Fruit fly (Drosophila melanogaster) whole organism, embryonic: ENCODE measurements around the gene CG17118.

Experiments
- CG10147 ChIP-seq: fragments of 200-800 bp; sonication (Bioruptor generic); optimal IDR thresholded peaks from 2 replicates; lab custom pipeline; 2019; ENCODE audit warnings: missing biosample characterization, mild to moderate bottlenecking, missing genetic modification characterization, moderate library complexity
- CG10274 ChIP-seq: fragments of 200-800 bp; sonication (Bioruptor generic); optimal IDR thresholded peaks from 3 replicates; lab custom pipeline; 2017; ENCODE audit warnings: missing biosample characterization, mild to moderate bottlenecking, missing genetic modification characterization
- CG11093 ChIP-seq: fragments of 200-800 bp; sonication (Bioruptor generic); IDR thresholded peaks from 3 replicates; pipeline ENCODE4 v1.3.6; 2022; ENCODE audit warnings: missing biosample characterization, missing genetic modification characterization
- CG13123 ChIP-seq: fragments of 200-800 bp; sonication (Bioruptor generic); optimal IDR thresholded peaks from 2 replicates; lab custom pipeline; 2016; ENCODE audit warnings: missing biosample characterization, missing genetic modification characterization
- CG13296 ChIP-seq: fragments of 200-800 bp; sonication (Bioruptor generic); optimal IDR thresholded peaks from 3 replicates; lab custom pipeline; 2018; ENCODE audit warnings: missing biosample characterization, mild to moderate bottlenecking, missing genetic modification characterization
- CG13424 ChIP-seq: fragments of 200-800 bp; sonication (Bioruptor generic); optimal IDR thresholded peaks from 2 replicates; lab custom pipeline; 2019; ENCODE audit warnings: missing biosample characterization, mild to moderate bottlenecking, missing genetic modification characterization, moderate library complexity
- CG13894 ChIP-seq: fragments of 200-800 bp; sonication (Bioruptor generic); optimal IDR thresholded peaks from 3 replicates; lab custom pipeline; 2018; ENCODE audit warnings: missing biosample characterization, mild to moderate bottlenecking, missing genetic modification characterization, moderate library complexity
- CG14014 ChIP-seq: fragments of 200-800 bp; sonication (Bioruptor generic); IDR thresholded peaks from 2 replicates; pipeline ENCODE4 v1.3.6; 2022; ENCODE audit warnings: missing biosample characterization, missing genetic modification characterization
- CG14710 ChIP-seq: fragments of 200-800 bp; sonication (Bioruptor generic); optimal IDR thresholded peaks from 3 replicates; lab custom pipeline; 2019; ENCODE audit warnings: missing biosample characterization, mild to moderate bottlenecking, missing genetic modification characterization, moderate library complexity
- CG14965 ChIP-seq: fragments of 200-800 bp; sonication (Bioruptor generic); optimal IDR thresholded peaks from 2 replicates; lab custom pipeline; 2016; ENCODE audit warnings: missing biosample characterization, missing genetic modification characterization, borderline replicate concordance
- CG17612 ChIP-seq: fragments of 200-800 bp; sonication (Bioruptor generic); IDR thresholded peaks from 2 replicates; pipeline ENCODE4 v1.3.6; 2022; ENCODE audit warnings: missing biosample characterization, missing genetic modification characterization
- CG17912 ChIP-seq: fragments of 200-800 bp; sonication (Bioruptor generic); optimal IDR thresholded peaks from 2 replicates; lab custom pipeline; 2018; ENCODE audit warnings: missing biosample characterization, mild to moderate bottlenecking, missing genetic modification characterization
- CG18262 ChIP-seq: fragments of 200-800 bp; optimal IDR thresholded peaks from 3 replicates; lab custom pipeline; 2019; ENCODE audit warnings: missing biosample characterization, mild to moderate bottlenecking, missing genetic modification characterization, moderate library complexity
- CG2712 ChIP-seq: fragments of 200-800 bp; optimal IDR thresholded peaks from 3 replicates; lab custom pipeline; 2019; ENCODE audit warnings: missing biosample characterization, mild to moderate bottlenecking, missing genetic modification characterization, moderate library complexity
- CG33557 ChIP-seq: fragments of 200-800 bp; sonication (Bioruptor generic); optimal IDR thresholded peaks from 2 replicates; lab custom pipeline; 2019; ENCODE audit warnings: missing biosample characterization, mild to moderate bottlenecking, missing genetic modification characterization, moderate library complexity
- CG3407 ChIP-seq: fragments of 200-800 bp; sonication (Bioruptor generic); optimal IDR thresholded peaks from 2 replicates; lab custom pipeline; 2018; ENCODE audit warnings: missing biosample characterization, mild to moderate bottlenecking, missing genetic modification characterization
- CG34376 ChIP-seq: fragments of 200-800 bp; sonication (Bioruptor generic); optimal IDR thresholded peaks from 2 replicates; lab custom pipeline; 2018; ENCODE audit warnings: missing biosample characterization, mild to moderate bottlenecking, missing genetic modification characterization
- CG5180 ChIP-seq: fragments of 200-800 bp; sonication (Bioruptor generic); optimal IDR thresholded peaks from 3 replicates; lab custom pipeline; 2017; ENCODE audit warnings: missing biosample characterization, missing genetic modification characterization, mild to moderate bottlenecking, moderate library complexity, missing genetic modification reagents
- CG6654 ChIP-seq: fragments of 200-800 bp; sonication (Bioruptor generic); optimal IDR thresholded peaks from 2 replicates; lab custom pipeline; 2017; ENCODE audit warnings: missing biosample characterization, mild to moderate bottlenecking, missing genetic modification characterization
- CG8924 ChIP-seq: fragments of 200-800 bp; optimal IDR thresholded peaks from 3 replicates; lab custom pipeline; 2019; ENCODE audit warnings: missing biosample characterization, mild to moderate bottlenecking, missing genetic modification characterization, moderate library complexity
- CG9437 ChIP-seq: fragments of 200-800 bp; sonication (Bioruptor generic); optimal IDR thresholded peaks from 2 replicates; lab custom pipeline; 2018; ENCODE audit warnings: missing biosample characterization, mild to moderate bottlenecking, missing genetic modification characterization
- CoRest ChIP-seq: fragments of 200-800 bp; sonication (Bioruptor generic); optimal IDR thresholded peaks from 3 replicates; lab custom pipeline; 2018; ENCODE audit warnings: missing biosample characterization, mild to moderate bottlenecking, missing genetic modification characterization, moderate library complexity
- GATAe ChIP-seq: fragments of 200-800 bp; sonication (Bioruptor generic); conservative IDR thresholded peaks from 2 replicates; pipeline ENCODE4 v1.3.6; 2022; ENCODE audit warnings: missing biosample characterization, missing genetic modification characterization
- HmgZ ChIP-seq: fragments of 200-800 bp; sonication (Bioruptor generic); optimal IDR thresholded peaks from 2 replicates; lab custom pipeline; 2018; ENCODE audit warnings: missing biosample characterization, mild to moderate bottlenecking, missing genetic modification characterization
- Mrtf ChIP-seq: fragments of 200-800 bp; sonication (Bioruptor generic); IDR thresholded peaks from 3 replicates; pipeline ENCODE4 v1.3.6; 2022; ENCODE audit warnings: missing biosample characterization, missing genetic modification characterization
- Nf-YB ChIP-seq: fragments of 200-800 bp; sonication (Bioruptor generic); optimal IDR thresholded peaks from 3 replicates; lab custom pipeline; 2019; ENCODE audit warnings: missing biosample characterization, mild to moderate bottlenecking, missing genetic modification characterization, moderate library complexity
- Nf-YC ChIP-seq: fragments of 200-800 bp; optimal IDR thresholded peaks from 3 replicates; lab custom pipeline; 2019; ENCODE audit warnings: missing biosample characterization, mild to moderate bottlenecking, missing genetic modification characterization, moderate library complexity
- PHDP ChIP-seq: fragments of 200-800 bp; sonication (Bioruptor generic); optimal IDR thresholded peaks from 3 replicates; lab custom pipeline; 2018; ENCODE audit warnings: missing biosample characterization, mild to moderate bottlenecking, missing genetic modification characterization, moderate library complexity
- Sox102F ChIP-seq: fragments of 200-800 bp; sonication (Bioruptor generic); optimal IDR thresholded peaks from 2 replicates; lab custom pipeline; 2018; ENCODE audit warnings: missing biosample characterization, mild to moderate bottlenecking, missing genetic modification characterization, moderate library complexity
- Usf ChIP-seq: fragments of 200-800 bp; sonication (Bioruptor generic); optimal IDR thresholded peaks from 2 replicates; lab custom pipeline; 2017; ENCODE audit warnings: missing genotype, missing biosample characterization, missing genetic modification characterization
- ato ChIP-seq: fragments of 200-800 bp; sonication (Bioruptor generic); IDR thresholded peaks from 2 replicates; pipeline ENCODE4 v1.3.6; 2022; ENCODE audit warnings: missing biosample characterization, missing genetic modification characterization; ENCODE audit not compliant: partially characterized antibody
- bab2 ChIP-seq: fragments of 200-800 bp; sonication (Bioruptor generic); optimal IDR thresholded peaks from 2 replicates; lab custom pipeline; 2016; ENCODE audit warnings: missing biosample characterization, missing genetic modification characterization
- caup ChIP-seq: fragments of 200-800 bp; sonication (Bioruptor generic); optimal IDR thresholded peaks from 3 replicates; lab custom pipeline; 2017; ENCODE audit warnings: missing biosample characterization, mild to moderate bottlenecking, missing genetic modification characterization, moderate library complexity; ENCODE audit not compliant: severe bottlenecking
- chif ChIP-seq, 2 experiments: fragments of 200-800 bp; sonication (Bioruptor generic); optimal IDR thresholded peaks; 3 replicates each; lab custom pipeline; 2016; ENCODE audit warnings: missing biosample characterization in 2 of 2, missing genetic modification characterization in 2 of 2
- fd96Cb ChIP-seq: fragments of 200-800 bp; sonication (Bioruptor generic); optimal IDR thresholded peaks from 2 replicates; lab custom pipeline; 2018; ENCODE audit warnings: missing biosample characterization, mild to moderate bottlenecking, missing genetic modification characterization, moderate library complexity
- gcm ChIP-seq: fragments of 200-800 bp; sonication (Bioruptor generic); optimal IDR thresholded peaks from 2 replicates; lab custom pipeline; 2019; ENCODE audit warnings: missing biosample characterization, mild to moderate bottlenecking, missing genetic modification characterization, moderate library complexity
- gsb-n ChIP-seq: fragments of 200-800 bp; sonication (Bioruptor generic); optimal IDR thresholded peaks from 3 replicates; lab custom pipeline; 2018; ENCODE audit warnings: missing biosample characterization, mild to moderate bottlenecking, missing genetic modification characterization
- klu ChIP-seq: fragments of 200-800 bp; sonication (Bioruptor generic); IDR thresholded peaks from 2 replicates; pipeline ENCODE4 v1.3.6; 2022; ENCODE audit warnings: missing biosample characterization, missing genetic modification characterization
- lab ChIP-seq: fragments of 200-800 bp; sonication (Bioruptor generic); optimal IDR thresholded peaks from 3 replicates; lab custom pipeline; 2017; ENCODE audit warnings: missing biosample characterization, missing genetic modification characterization, mild to moderate bottlenecking, moderate library complexity, missing genetic modification reagents
- mam ChIP-seq: fragments of 200-800 bp; sonication (Bioruptor generic); optimal IDR thresholded peaks from 3 replicates; lab custom pipeline; 2016; ENCODE audit warnings: missing biosample characterization, missing genetic modification characterization
- mirr ChIP-seq: fragments of 200-800 bp; sonication (Bioruptor generic); optimal IDR thresholded peaks from 3 replicates; lab custom pipeline; 2018; ENCODE audit warnings: missing biosample characterization, mild to moderate bottlenecking, missing genetic modification characterization
- mld ChIP-seq: fragments of 200-800 bp; sonication (Bioruptor generic); IDR thresholded peaks from 3 replicates; pipeline ENCODE4 v1.3.6; 2022; ENCODE audit warnings: missing biosample characterization, missing genetic modification characterization; ENCODE audit not compliant: partially characterized antibody
- phol ChIP-seq: fragments of 200-800 bp; sonication (Bioruptor generic); optimal IDR thresholded peaks from 3 replicates; lab custom pipeline; 2018; ENCODE audit warnings: missing biosample characterization, mild to moderate bottlenecking, missing genetic modification characterization, moderate library complexity
- row ChIP-seq: fragments of 200-800 bp; sonication (Bioruptor generic); IDR thresholded peaks from 3 replicates; pipeline ENCODE4 v1.3.6; 2022; ENCODE audit warnings: missing biosample characterization, missing genetic modification characterization
- sens ChIP-seq: fragments of 200-800 bp; sonication (Bioruptor generic); peaks from one replicate; lab custom pipeline; 2016; ENCODE audit warnings: missing biosample characterization, missing genetic modification characterization
- slou ChIP-seq: fragments of 200-800 bp; sonication (Bioruptor generic); optimal IDR thresholded peaks from 3 replicates; lab custom pipeline; 2016; ENCODE audit warnings: missing biosample characterization, missing genetic modification characterization
- stwl ChIP-seq: fragments of 200-800 bp; sonication (Bioruptor generic); optimal IDR thresholded peaks from 3 replicates; lab custom pipeline; 2018; ENCODE audit warnings: missing biosample characterization, mild to moderate bottlenecking, missing genetic modification characterization, moderate library complexity
- tin ChIP-seq: fragments of 200-800 bp; sonication (Bioruptor generic); optimal IDR thresholded peaks from 3 replicates; lab custom pipeline; 2016; ENCODE audit warnings: missing biosample characterization, missing genetic modification characterization

CG17118 gene

dm6 chr2L:10760422-10761166, 30.5 kb downstream of the CG17118 start, which contains the start of gene CG6495 (continued):
- peak; percentile 24 for TF ChIP-seq CG10147
- peak; percentile 15 for TF ChIP-seq tin (GFP tag; lab: Kevin White, UChicago)
- peak; percentile 55 for TF ChIP-seq phol
- no peak for TF ChIP-seq Usf
- TF ChIP-seq CG17612 (GFP tag; lab: Robert Waterston, UW), result no peak
- peak; percentile 73 for TF ChIP-seq CG2712 (tag; lab: Kevin White, UChicago)
- no peak for TF ChIP-seq CG14965 (GFP tag; lab: Kevin White, UChicago)
- no peak for TF ChIP-seq CG13123 (GFP tag; lab: Kevin White, UChicago)
- no peak for TF ChIP-seq stwl
- TF ChIP-seq fd96Cb (tag; lab: Kevin White, UChicago), result peak; percentile 47
- TF ChIP-seq mirr (GFP tag; lab: Kevin White, UChicago), result no peak
- peak; percentile 3 for TF ChIP-seq HmgZ (tag; lab: Kevin White, UChicago)
- no peak for TF ChIP-seq CG10274
- peak; percentile 76 for TF ChIP-seq PHDP (tag; lab: Kevin White, UChicago)
- no peak for TF ChIP-seq CG6654
- no peak for TF ChIP-seq CG11093
- peak; percentile 76 for TF ChIP-seq row
- TF ChIP-seq CG14710, result peak; percentile 29
- TF ChIP-seq lab (GFP tag; lab: Kevin White, UChicago), result peak; percentile 80
- peak; percentile 66 for TF ChIP-seq CG14014 (GFP tag; lab: Robert Waterston, UW)
- TF ChIP-seq Mrtf, result no peak
- TF ChIP-seq caup (GFP tag; lab: Kevin White, UChicago), result peak; percentile 62
- peak; percentile 4 for TF ChIP-seq CG9437 (GFP tag; lab: Kevin White, UChicago)
- peak; percentile 15 for TF ChIP-seq CG34376 (GFP tag; lab: Kevin White, UChicago)
- no peak for TF ChIP-seq mld (GFP tag; lab: Robert Waterston, UW)
- peak; percentile 86 for TF ChIP-seq sens
- TF ChIP-seq Nf-YB (GFP tag; lab: Kevin White, UChicago), result peak; percentile 13
- TF ChIP-seq Sox102F, result peak; percentile 71
- peak; percentile 55 for TF ChIP-seq Nf-YC
- TF ChIP-seq CG3407, result no peak
- peak; percentile 33 for TF ChIP-seq bab2 (GFP tag; lab: Kevin White, UChicago)
- TF ChIP-seq gsb-n (tag; lab: Kevin White, UChicago), result no peak
- no peak for TF ChIP-seq chif (GFP tag; optimal IDR thresholded peaks at IDR 0.05; lab: Kevin White, UChicago)
- no peak for TF ChIP-seq klu (GFP tag; lab: Robert Waterston, UW)
- peak; percentile 0 for TF ChIP-seq CG5180
- no peak for TF ChIP-seq ato (GFP tag; lab: Robert Waterston, UW)
- TF ChIP-seq CG13424 (tag; lab: Kevin White, UChicago), result peak; percentile 71
- TF ChIP-seq CG18262, result peak; percentile 61
- TF ChIP-seq mam, result peak; percentile 23
- TF ChIP-seq gcm, result peak; percentile 58
- no peak for TF ChIP-seq GATAe
- TF ChIP-seq CG8924 (tag; lab: Kevin White, UChicago), result peak; percentile 75
- no peak for TF ChIP-seq CG17912 (GFP tag; lab: Kevin White, UChicago)
- peak; percentile 48 for TF ChIP-seq CG13894 (tag; lab: Kevin White, UChicago)
- peak; percentile 61 for TF ChIP-seq CG13296 (GFP tag; lab: Kevin White, UChicago)
- TF ChIP-seq CG33557, result no peak
- TF ChIP-seq CoRest (tag; lab: Kevin White, UChicago), result peak; percentile 65
- TF ChIP-seq slou (GFP tag; lab: Kevin White, UChicago), result peak; percentile 34
